Fruit fly (Drosophila melanogaster): Measurements from ENCODE around the gene Hs6st.

dm6 chr3R:20007399-20008285 lies 670 bp downstream of the Hs6st start:
- no peak for TF ChIP-seq sv (GFP tag; optimal IDR thresholded peaks at IDR 0.05)
- no peak for TF ChIP-seq brk (GFP tag; optimal IDR thresholded peaks at IDR 0.05)
- TF ChIP-seq ey (GFP tag; optimal IDR thresholded peaks at IDR 0.05) = no peak
- TF ChIP-seq rgr (GFP tag; optimal IDR thresholded peaks at IDR 0.05) = no peak
- no peak for TF ChIP-seq pan (optimal IDR thresholded peaks at IDR 0.05)
- TF ChIP-seq dmrt93B (GFP tag; optimal IDR thresholded peaks at IDR 0.05) = no peak
- no peak for TF ChIP-seq lola (GFP tag; optimal IDR thresholded peaks at IDR 0.05)

All from whole organism, wandering third instar larva.